Worm (Caenorhabditis elegans) whole organism, late embryonic: ENCODE results near the gene C29F7.10.

Source experiments
- C08G9.2 ChIP-seq: sonication (generic microtip); optimal IDR thresholded peaks from 2 replicates; lab custom pipeline; 2016; ENCODE audit warnings: mild to moderate bottlenecking, missing genetic modification characterization, moderate library complexity, missing compliant biosample characterization
- C38D4.7 ChIP-seq: fragments of 200-800 bp; sonication (Bioruptor generic); optimal IDR thresholded peaks from 2 replicates; lab custom pipeline; 2018; ENCODE audit warnings: mild to moderate bottlenecking, missing genetic modification characterization, moderate library complexity, missing compliant biosample characterization
- F13H6.1 ChIP-seq: sonication (generic microtip); optimal IDR thresholded peaks from 2 replicates; lab custom pipeline; 2016; ENCODE audit warnings: missing genetic modification characterization, missing compliant biosample characterization
- K02D7.2 ChIP-seq: sonication (generic microtip); optimal IDR thresholded peaks from 2 replicates; lab custom pipeline; 2017; ENCODE audit warnings: mild to moderate bottlenecking, missing genetic modification characterization, missing compliant biosample characterization
- Y22D7AL.16 ChIP-seq: sonication (generic microtip); optimal IDR thresholded peaks from 2 replicates; lab custom pipeline; 2016; ENCODE audit warnings: missing genetic modification characterization, missing compliant biosample characterization
- ahr-1 ChIP-seq: sonication (generic microtip); optimal IDR thresholded peaks from 2 replicates; lab custom pipeline; 2016; ENCODE audit warnings: missing genetic modification characterization, missing compliant biosample characterization
- ceh-14 ChIP-seq: sonication (generic microtip); optimal IDR thresholded peaks from 2 replicates; lab custom pipeline; 2016; ENCODE audit warnings: missing genotype, missing genetic modification characterization, missing compliant biosample characterization
- ceh-18 ChIP-seq: sonication (generic microtip); optimal IDR thresholded peaks from 2 replicates; lab custom pipeline; 2016; ENCODE audit warnings: missing genetic modification characterization, missing compliant biosample characterization
- ceh-22 ChIP-seq: sonication (generic microtip); optimal IDR thresholded peaks from 2 replicates; lab custom pipeline; 2017; ENCODE audit warnings: missing biosample characterization, missing genetic modification characterization
- ceh-30 ChIP-seq: fragments of 150-350 bp; optimal IDR thresholded peaks from 2 replicates; lab custom pipeline; 2014; ENCODE audit warnings: missing biosample characterization, missing genetic modification characterization
- ceh-34 ChIP-seq: sonication (generic microtip); optimal IDR thresholded peaks from 2 replicates; lab custom pipeline; 2016; ENCODE audit warnings: mild to moderate bottlenecking, missing genetic modification characterization, missing compliant biosample characterization
- ceh-48 ChIP-seq: sonication (generic microtip); optimal IDR thresholded peaks from 2 replicates; lab custom pipeline; 2016; ENCODE audit warnings: missing genetic modification characterization, inconsistent platforms, missing compliant biosample characterization
- ceh-6 ChIP-seq: fragments of 200-800 bp; sonication (Bioruptor generic); optimal IDR thresholded peaks from 2 replicates; lab custom pipeline; 2018; ENCODE audit warnings: mild to moderate bottlenecking, missing genetic modification characterization, missing compliant biosample characterization
- ceh-9 ChIP-seq: sonication (generic microtip); optimal IDR thresholded peaks from 2 replicates; lab custom pipeline; 2016; ENCODE audit warnings: mild to moderate bottlenecking, missing genetic modification characterization, inconsistent platforms, missing compliant biosample characterization
- dmd-4 ChIP-seq: sonication (generic microtip); optimal IDR thresholded peaks from 2 replicates; lab custom pipeline; 2016; ENCODE audit warnings: borderline replicate concordance, missing genetic modification characterization, missing compliant biosample characterization
- elt-2 ChIP-seq: sonication (generic microtip); optimal IDR thresholded peaks from 2 replicates; lab custom pipeline; 2016; ENCODE audit warnings: missing genetic modification reagents, missing genetic modification characterization, missing compliant biosample characterization
- elt-4 ChIP-seq: sonication (generic microtip); optimal IDR thresholded peaks from 2 replicates; lab custom pipeline; 2016; ENCODE audit warnings: missing genetic modification characterization, missing compliant biosample characterization
- ets-4 ChIP-seq: sonication (generic microtip); optimal IDR thresholded peaks from 2 replicates; lab custom pipeline; 2016; ENCODE audit warnings: missing genetic modification characterization, missing compliant biosample characterization
- fax-1 ChIP-seq: sonication (generic microtip); optimal IDR thresholded peaks from 2 replicates; lab custom pipeline; 2016; ENCODE audit warnings: missing genotype, missing genetic modification characterization, missing compliant biosample characterization
- fkh-10 ChIP-seq: fragments of 150-350 bp; optimal IDR thresholded peaks from 2 replicates; lab custom pipeline; 2014; ENCODE audit warnings: missing biosample characterization, missing genetic modification reagents, missing genetic modification characterization
- fkh-6 ChIP-seq: sonication (generic microtip); optimal IDR thresholded peaks from 2 replicates; lab custom pipeline; 2016; ENCODE audit warnings: missing genetic modification characterization, missing compliant biosample characterization
- gmeb-2 ChIP-seq: sonication (generic microtip); optimal IDR thresholded peaks from 2 replicates; lab custom pipeline; 2016; ENCODE audit warnings: missing genetic modification characterization, inconsistent platforms, missing compliant biosample characterization
- hlh-13 ChIP-seq: fragments of 200-800 bp; sonication (Bioruptor generic); optimal IDR thresholded peaks from 2 replicates; lab custom pipeline; 2018; ENCODE audit warnings: mild to moderate bottlenecking, missing genetic modification characterization, missing compliant biosample characterization
- hlh-15 ChIP-seq: sonication (generic microtip); optimal IDR thresholded peaks from 2 replicates; lab custom pipeline; 2016; ENCODE audit warnings: missing genetic modification characterization, missing compliant biosample characterization
- hlh-30 ChIP-seq: sonication (generic microtip); optimal IDR thresholded peaks from 2 replicates; lab custom pipeline; 2017; ENCODE audit warnings: antibody characterized with exemption, missing genetic modification characterization, missing compliant biosample characterization; ENCODE audit not compliant: insufficient read depth
- lim-6 ChIP-seq: sonication (generic microtip); optimal IDR thresholded peaks from 2 replicates; lab custom pipeline; 2016; ENCODE audit warnings: missing genetic modification characterization, missing compliant biosample characterization
- madf-2 ChIP-seq: sonication (generic microtip); optimal IDR thresholded peaks from 2 replicates; lab custom pipeline; 2017; ENCODE audit warnings: missing genetic modification characterization, missing compliant biosample characterization
- nhr-11 ChIP-seq: fragments of 150-350 bp; optimal IDR thresholded peaks from 2 replicates; lab custom pipeline; 2014; ENCODE audit warnings: missing biosample characterization, missing genetic modification characterization
- npax-4 ChIP-seq: sonication (generic microtip); optimal IDR thresholded peaks from 2 replicates; lab custom pipeline; 2016; ENCODE audit warnings: missing genetic modification characterization, missing compliant biosample characterization
- pag-3 ChIP-seq: sonication (generic microtip); optimal IDR thresholded peaks from 2 replicates; lab custom pipeline; 2016; ENCODE audit warnings: missing compliant biosample characterization, missing genetic modification characterization, borderline replicate concordance
- pat-9 ChIP-seq: fragments of 200-800 bp; sonication (Bioruptor generic); optimal IDR thresholded peaks from 2 replicates; lab custom pipeline; 2018; ENCODE audit warnings: mild to moderate bottlenecking, missing genetic modification characterization, moderate library complexity, missing compliant biosample characterization
- pax-1 ChIP-seq: fragments of 150-350 bp; optimal IDR thresholded peaks from 2 replicates; lab custom pipeline; 2014; ENCODE audit warnings: missing biosample characterization, missing genetic modification characterization
- pha-2 ChIP-seq: sonication (generic microtip); optimal IDR thresholded peaks from 2 replicates; lab custom pipeline; 2017; ENCODE audit warnings: mild to moderate bottlenecking, missing genetic modification characterization, missing compliant biosample characterization
- pha-4 ChIP-seq: fragments of 150-350 bp; optimal IDR thresholded peaks from 2 replicates; lab custom pipeline; 2018; ENCODE audit warnings: missing biosample characterization, missing genetic modification reagents, missing genetic modification characterization
- pros-1 ChIP-seq: fragments of 150-350 bp; optimal IDR thresholded peaks from 2 replicates; lab custom pipeline; 2014; ENCODE audit warnings: missing biosample characterization, missing genetic modification reagents, missing genetic modification characterization
- rnt-1 ChIP-seq: sonication (generic microtip); optimal IDR thresholded peaks from 2 replicates; lab custom pipeline; 2016; ENCODE audit warnings: missing genetic modification characterization, missing compliant biosample characterization
- sdc-2 ChIP-seq: sonication (generic microtip); optimal IDR thresholded peaks from 2 replicates; lab custom pipeline; 2016; ENCODE audit warnings: missing genotype, missing genetic modification characterization, missing compliant biosample characterization
- sox-4 ChIP-seq: sonication (generic microtip); optimal IDR thresholded peaks from 2 replicates; lab custom pipeline; 2017; ENCODE audit warnings: mild to moderate bottlenecking, missing genetic modification characterization, inconsistent platforms, missing compliant biosample characterization
- syd-9 ChIP-seq: sonication (generic microtip); optimal IDR thresholded peaks from 2 replicates; lab custom pipeline; 2016; ENCODE audit warnings: mild to moderate bottlenecking, missing genetic modification characterization, moderate library complexity, missing compliant biosample characterization
- tbx-2 ChIP-seq: sonication (generic microtip); optimal IDR thresholded peaks from 2 replicates; lab custom pipeline; 2016; ENCODE audit warnings: missing genetic modification characterization, missing compliant biosample characterization
- ttx-3 ChIP-seq: sonication (generic microtip); optimal IDR thresholded peaks from 2 replicates; lab custom pipeline; 2016; ENCODE audit warnings: missing genetic modification reagents, missing genetic modification characterization, missing compliant biosample characterization
- unc-3 ChIP-seq, 2 experiments: fragments of 200-800 bp in 1 of 2; sonication (Bioruptor generic) in 1 of 2; sonication (generic microtip) in 1 of 2; conservative IDR thresholded peaks in 1 of 2; optimal IDR thresholded peaks in 1 of 2; 2 replicates each; pipeline versions ENCODE4 v1.3.6 to Lab custom; 2016 to 2022; ENCODE audit warnings: missing compliant biosample characterization in 2 of 2, missing genetic modification characterization in 2 of 2, missing genetic modification reagents in 1 of 2
- unc-42 ChIP-seq: sonication (generic microtip); optimal IDR thresholded peaks from 2 replicates; lab custom pipeline; 2016; ENCODE audit warnings: missing genotype, missing genetic modification characterization, missing compliant biosample characterization
- unc-86 ChIP-seq: sonication (generic microtip); optimal IDR thresholded peaks from 2 replicates; lab custom pipeline; 2016; ENCODE audit warnings: missing genetic modification characterization, missing compliant biosample characterization
- zip-5 ChIP-seq: sonication (generic microtip); optimal IDR thresholded peaks from 2 replicates; lab custom pipeline; 2016; ENCODE audit warnings: missing genetic modification characterization, missing compliant biosample characterization

The C29F7.10 gene

ce11 chrX:13419884-13420339 lies 11.4 kb downstream of the C29F7.10 start, which contains the start of gene C29F7.3 (continued):
- TF ChIP-seq F13H6.1 (tag; lab: Kevin White, UChicago) (no peak), fkh-10 (GFP tag; lab: Kevin White, UChicago) (no peak), C08G9.2 (tag; lab: Kevin White, UChicago) (no peak), tbx-2 (tag; lab: Kevin White, UChicago) (peak; percentile 44), pros-1 (no peak), unc-86 (no peak), nhr-11 (tag; lab: Kevin White, UChicago) (no peak), ttx-3 (tag; lab: Kevin White, UChicago) (no peak), ceh-6 (GFP tag; lab: Kevin White, UChicago) (no peak), pag-3 (tag; lab: Kevin White, UChicago) (no peak), ets-4 (no peak), unc-42 (tag; lab: Kevin White, UChicago) (no peak), unc-3 (GFP tag; conservative IDR thresholded peaks at IDR 0.05; lab: Robert Waterston, UW) (no peak), unc-3 (tag; optimal IDR thresholded peaks at IDR 0.05; lab: Kevin White, UChicago) (no peak), ceh-48 (tag; lab: Kevin White, UChicago) (no peak), ceh-18 (tag; lab: Kevin White, UChicago) (no peak), pax-1 (tag; lab: Kevin White, UChicago) (no peak), sdc-2 (tag; lab: Kevin White, UChicago) (peak; percentile 54), npax-4 (tag; lab: Kevin White, UChicago) (no peak)
- TF ChIP-seq, all 69 proteins: peak for 9

- no peak for TF ChIP-seq syd-9 (tag; lab: Kevin White, UChicago)
- no peak for TF ChIP-seq unc-3 (GFP tag; conservative IDR thresholded peaks at IDR 0.05; lab: Robert Waterston, UW)
- no peak for TF ChIP-seq unc-3 (tag; optimal IDR thresholded peaks at IDR 0.05; lab: Kevin White, UChicago)
- no peak for TF ChIP-seq ttx-3 (tag; lab: Kevin White, UChicago)
- TF ChIP-seq K02D7.2 (tag; lab: Kevin White, UChicago) = no peak
- no peak for TF ChIP-seq hlh-15 (tag; lab: Kevin White, UChicago)
- TF ChIP-seq pha-4 (tag; lab: Kevin White, UChicago) = no peak
- TF ChIP-seq ceh-22 = no peak
- TF ChIP-seq ahr-1 (tag; lab: Kevin White, UChicago) = no peak
- no peak for TF ChIP-seq ceh-34 (tag; lab: Kevin White, UChicago)
- TF ChIP-seq pax-1 (tag; lab: Kevin White, UChicago) = no peak
- no peak for TF ChIP-seq unc-86
- no peak for TF ChIP-seq lim-6 (tag; lab: Kevin White, UChicago)
- TF ChIP-seq ceh-9 (tag; lab: Kevin White, UChicago) = no peak
- no peak for TF ChIP-seq tbx-2 (tag; lab: Kevin White, UChicago)
- no peak for TF ChIP-seq dmd-4 (tag; lab: Kevin White, UChicago)
- no peak for TF ChIP-seq C38D4.7 (GFP tag; lab: Kevin White, UChicago)
- TF ChIP-seq npax-4 (tag; lab: Kevin White, UChicago) = no peak
- TF ChIP-seq madf-2 (tag; lab: Kevin White, UChicago) = no peak
Observed at ce11 chrX:13417479-13417878, 13.8 kb downstream of the C29F7.10 start.

ce11 chrX:13415722-13416121 lies 15.6 kb downstream of the C29F7.10 start, which contains the start of gene C29F7.2:
Gene C29F7.2 (plus strand): TSS chrX:13416078.
- TF ChIP-seq elt-2 (tag; lab: Kevin White, UChicago) (peak; percentile 75), ceh-30 (no peak)

ce11 chrX:13414974-13415373 lies 16.3 kb downstream of the C29F7.10 start:
- peak; percentile 37 for TF ChIP-seq hlh-13 (GFP tag; lab: Kevin White, UChicago)
- peak; percentile 52 for TF ChIP-seq ttx-3 (tag; lab: Kevin White, UChicago)
- TF ChIP-seq pat-9 (tag; lab: Kevin White, UChicago) = peak; percentile 19
- no peak for TF ChIP-seq fkh-6 (tag; lab: Kevin White, UChicago)
- TF ChIP-seq fax-1 (tag; lab: Kevin White, UChicago) = no peak
- no peak for TF ChIP-seq hlh-30 (tag; lab: Kevin White, UChicago)
- peak; percentile 32 for TF ChIP-seq pha-2 (tag; lab: Kevin White, UChicago)
- peak; percentile 64 for TF ChIP-seq gmeb-2 (tag; lab: Kevin White, UChicago)
- peak; percentile 4 for TF ChIP-seq ceh-48 (tag; lab: Kevin White, UChicago)
- TF ChIP-seq madf-2 (tag; lab: Kevin White, UChicago) = no peak
- peak; percentile 20 for TF ChIP-seq ceh-14
- TF ChIP-seq unc-86 = no peak
- no peak for TF ChIP-seq elt-4 (tag; lab: Kevin White, UChicago)
- TF ChIP-seq Y22D7AL.16 (tag; lab: Kevin White, UChicago) = peak; percentile 21
- TF ChIP-seq hlh-15 (tag; lab: Kevin White, UChicago) = no peak
- TF ChIP-seq zip-5 (tag; lab: Kevin White, UChicago) = no peak
- peak; percentile 43 for TF ChIP-seq elt-2 (tag; lab: Kevin White, UChicago)
- TF ChIP-seq rnt-1 (tag; lab: Kevin White, UChicago) = no peak
- TF ChIP-seq sox-4 (tag; lab: Kevin White, UChicago) = peak; percentile 59
- TF ChIP-seq unc-3 (GFP tag; conservative IDR thresholded peaks at IDR 0.05; lab: Robert Waterston, UW) = no peak
- no peak for TF ChIP-seq unc-3 (tag; optimal IDR thresholded peaks at IDR 0.05; lab: Kevin White, UChicago)
- TF ChIP-seq C38D4.7 (GFP tag; lab: Kevin White, UChicago) = peak; percentile 12
